Fruit fly (Drosophila melanogaster): ENCODE measurements around the gene Rab9D.

dm6 chrX:10602057-10602764 lies 13.3 kb downstream of the Rab9D start, which contains the start of gene CG1628:
- TF ChIP-seq psq (optimal IDR thresholded peaks at IDR 0.05) (no peak), Dll (optimal IDR thresholded peaks at IDR 0.05) (no peak), usp (GFP tag; optimal IDR thresholded peaks at IDR 0.05) (no peak), CG8478 (optimal IDR thresholded peaks at IDR 0.05) (no peak), pan (optimal IDR thresholded peaks at IDR 0.05) (no peak)

Measured in whole organism.